Worm (Caenorhabditis elegans) whole organism, L4 larva: ENCODE measurements around the gene T05A10.6.
A peak's percentile ranks its signal among the peaks of the same experiment; 100 is the strongest.

Experiments used
- F44E2.7 ChIP-seq: fragments of 200-800 bp; sonication (Bioruptor generic); IDR thresholded peaks from 2 replicates; pipeline ENCODE4 v2.1.2; 2022; ENCODE audit warnings: missing genetic modification characterization, missing compliant biosample characterization
- F49E8.2 ChIP-seq: sonication (generic microtip); optimal IDR thresholded peaks from 2 replicates; lab custom pipeline; 2016; ENCODE audit warnings: missing compliant biosample characterization, mild to moderate bottlenecking, missing genetic modification characterization, borderline replicate concordance
- T20F7.1 ChIP-seq: fragments of 200-800 bp; sonication (Bioruptor generic); optimal IDR thresholded peaks from 2 replicates; lab custom pipeline; 2018; ENCODE audit warnings: mild to moderate bottlenecking, missing genetic modification characterization, missing compliant biosample characterization
- Y105C5A.15 ChIP-seq: fragments of 200-800 bp; sonication (Bioruptor generic); IDR thresholded peaks from 2 replicates; pipeline ENCODE4 v1.3.6; 2022; ENCODE audit warnings: missing genetic modification characterization, missing compliant biosample characterization
- Y48G9A.11 ChIP-seq: fragments of 200-800 bp; sonication (Bioruptor generic); IDR thresholded peaks from 2 replicates; pipeline ENCODE4 v1.3.6; 2022; ENCODE audit warnings: missing genetic modification reagents, missing genetic modification characterization, missing compliant biosample characterization
- Y5F2A.4 ChIP-seq: fragments of 200-800 bp; sonication (Bioruptor generic); optimal IDR thresholded peaks from 2 replicates; lab custom pipeline; 2018; ENCODE audit warnings: mild to moderate bottlenecking, missing genetic modification characterization, missing compliant biosample characterization
- Y75B8A.6 ChIP-seq: fragments of 200-800 bp; sonication (Bioruptor generic); IDR thresholded peaks from 2 replicates; pipeline ENCODE4 v1.3.6; 2022; ENCODE audit warnings: missing genetic modification reagents, missing genetic modification characterization, missing compliant biosample characterization
- ama-1 ChIP-seq: fragments of 150-350 bp; optimal IDR thresholded peaks from 2 replicates; lab custom pipeline; 2014; ENCODE audit warnings: inconsistent platforms, mixed read lengths
- cey-2 ChIP-seq: sonication (generic microtip); optimal IDR thresholded peaks from 3 replicates; lab custom pipeline; 2017; ENCODE audit warnings: missing genetic modification characterization, mild to moderate bottlenecking, missing compliant biosample characterization, antibody characterized with exemption, borderline replicate concordance; ENCODE audit not compliant: insufficient read depth
- ctbp-1 ChIP-seq: fragments of 200-800 bp; sonication (Bioruptor generic); IDR thresholded peaks from 2 replicates; pipeline ENCODE4 v1.3.6; 2022; ENCODE audit warnings: missing genetic modification reagents, missing genetic modification characterization, missing compliant biosample characterization
- daf-12 ChIP-seq: fragments of 150-350 bp; optimal IDR thresholded peaks from 2 replicates; lab custom pipeline; 2014; ENCODE audit warnings: missing biosample characterization, missing genetic modification reagents, missing genetic modification characterization
- daf-16 ChIP-seq, 3 experiments: sonication (generic microtip); optimal IDR thresholded peaks; 2 replicates each; lab custom pipeline; 2016 to 2017; ENCODE audit warnings: missing genetic modification characterization in 3 of 3, missing genetic modification reagents in 3 of 3, mild to moderate bottlenecking in 2 of 3, missing compliant biosample characterization in 2 of 3, missing biosample characterization in 1 of 3, moderate library complexity in 1 of 3
- daf-19 ChIP-seq: fragments of 200-800 bp; sonication (Bioruptor generic); conservative IDR thresholded peaks from 2 replicates; pipeline ENCODE4 v1.3.6; 2022; ENCODE audit warnings: missing genetic modification characterization, missing compliant biosample characterization
- daf-8 ChIP-seq: fragments of 200-800 bp; sonication (Bioruptor generic); IDR thresholded peaks from 2 replicates; pipeline ENCODE4 v1.3.6; 2022; ENCODE audit warnings: missing genetic modification characterization, missing compliant biosample characterization
- dmd-6 ChIP-seq: fragments of 200-800 bp; sonication (Bioruptor generic); IDR thresholded peaks from 2 replicates; pipeline ENCODE4 v1.3.6; 2022; ENCODE audit warnings: missing genetic modification reagents, missing genetic modification characterization, missing compliant biosample characterization
- dmd-9 ChIP-seq: fragments of 200-800 bp; sonication (Bioruptor generic); IDR thresholded peaks from 2 replicates; pipeline ENCODE4 v1.3.6; 2022; ENCODE audit warnings: missing genetic modification reagents, missing genetic modification characterization, missing compliant biosample characterization
- dpl-1 ChIP-seq: fragments of 150-350 bp; optimal IDR thresholded peaks from 2 replicates; lab custom pipeline; 2014; ENCODE audit warnings: missing biosample characterization, missing genetic modification reagents, missing genetic modification characterization
- duxl-1 ChIP-seq: sonication (generic microtip); optimal IDR thresholded peaks from 2 replicates; lab custom pipeline; 2016; ENCODE audit warnings: mild to moderate bottlenecking, missing genetic modification characterization, moderate library complexity, missing compliant biosample characterization; ENCODE audit not compliant: poor library complexity
- dve-1 ChIP-seq: sonication (generic microtip); optimal IDR thresholded peaks from 2 replicates; lab custom pipeline; 2017; ENCODE audit warnings: antibody characterized with exemption, mild to moderate bottlenecking, missing genetic modification characterization, missing compliant biosample characterization; ENCODE audit not compliant: insufficient read depth
- egl-43 ChIP-seq: fragments of 200-800 bp; sonication (Bioruptor generic); IDR thresholded peaks from 2 replicates; pipeline ENCODE4 v1.3.6; 2022; ENCODE audit warnings: missing genetic modification reagents, missing genetic modification characterization, missing compliant biosample characterization
- fkh-10 ChIP-seq: fragments of 150-350 bp; optimal IDR thresholded peaks from 2 replicates; lab custom pipeline; 2014; ENCODE audit warnings: missing biosample characterization, missing genetic modification reagents, missing genetic modification characterization
- hlh-30 ChIP-seq: sonication (generic microtip); optimal IDR thresholded peaks from 2 replicates; lab custom pipeline; 2017; ENCODE audit warnings: antibody characterized with exemption, mild to moderate bottlenecking, missing genetic modification characterization, missing compliant biosample characterization; ENCODE audit not compliant: insufficient read depth
- hmg-1.1 ChIP-seq: fragments of 200-800 bp; sonication (Bioruptor generic); IDR thresholded peaks from 2 replicates; pipeline ENCODE4 v1.3.6; 2022; ENCODE audit warnings: missing genetic modification reagents, missing genetic modification characterization, missing compliant biosample characterization
- jun-1 ChIP-seq: fragments of 150-350 bp; optimal IDR thresholded peaks from 2 replicates; lab custom pipeline; 2014; ENCODE audit warnings: missing biosample characterization, missing genetic modification reagents, missing genetic modification characterization
- lin-1 ChIP-seq: fragments of 200-800 bp; sonication (Bioruptor generic); IDR thresholded peaks from 2 replicates; pipeline ENCODE4 v1.3.6; 2022; ENCODE audit warnings: missing genetic modification reagents, missing genetic modification characterization, missing compliant biosample characterization
- lin-29 ChIP-seq: fragments of 200-800 bp; sonication (Bioruptor generic); IDR thresholded peaks from 2 replicates; pipeline ENCODE4 v1.3.6; 2022; ENCODE audit warnings: missing genetic modification reagents, missing genetic modification characterization, missing compliant biosample characterization
- lin-39 ChIP-seq: fragments of 150-350 bp; optimal IDR thresholded peaks from 2 replicates; lab custom pipeline; 2014; ENCODE audit warnings: missing biosample characterization, missing genetic modification reagents, missing genetic modification characterization
- lir-3 ChIP-seq: sonication (generic microtip); optimal IDR thresholded peaks from 2 replicates; lab custom pipeline; 2016; ENCODE audit warnings: mild to moderate bottlenecking, missing genetic modification characterization, missing compliant biosample characterization
- lsy-2 ChIP-seq, 2 experiments: fragments of 150-350 bp in 1 of 2; sonication (generic microtip) in 1 of 2; optimal IDR thresholded peaks; 2 replicates each; lab custom pipeline; 2014 to 2017; ENCODE audit warnings: missing biosample characterization in 2 of 2, missing genetic modification characterization in 2 of 2
- madf-5 ChIP-seq, 2 experiments: fragments of 200-800 bp; sonication (Bioruptor generic); IDR thresholded peaks; 2 replicates each; pipeline ENCODE4 v1.3.6; 2022; ENCODE audit warnings: missing compliant biosample characterization in 2 of 2, missing genetic modification characterization in 2 of 2
- madf-9 ChIP-seq: fragments of 200-800 bp; sonication (Bioruptor generic); conservative IDR thresholded peaks from 2 replicates; pipeline ENCODE4 v1.3.6; 2022; ENCODE audit warnings: missing genetic modification reagents, missing genetic modification characterization, missing compliant biosample characterization
- mdl-1 ChIP-seq, 2 experiments: fragments of 150-350 bp in 1 of 2; sonication (generic microtip) in 1 of 2; optimal IDR thresholded peaks; 2 replicates each; lab custom pipeline; 2014 to 2017; ENCODE audit warnings: missing biosample characterization in 2 of 2, missing genetic modification characterization in 2 of 2
- mep-1 ChIP-seq: fragments of 150-350 bp; sonication (generic microtip); optimal IDR thresholded peaks from 3 replicates; lab custom pipeline; 2014; ENCODE audit warnings: missing biosample characterization, missing genetic modification characterization
- mxl-2 ChIP-seq: fragments of 200-800 bp; sonication (Bioruptor generic); conservative IDR thresholded peaks from 2 replicates; pipeline ENCODE4 v1.3.6; 2022; ENCODE audit warnings: missing genetic modification reagents, missing genetic modification characterization, missing compliant biosample characterization
- mxl-3 ChIP-seq: fragments of 200-800 bp; sonication (Bioruptor generic); optimal IDR thresholded peaks from 2 replicates; lab custom pipeline; 2018; ENCODE audit warnings: mild to moderate bottlenecking, missing genetic modification characterization, missing compliant biosample characterization
- nhr-11 ChIP-seq: fragments of 150-350 bp; optimal IDR thresholded peaks from 2 replicates; lab custom pipeline; 2014; ENCODE audit warnings: missing biosample characterization, missing genetic modification characterization
- nhr-237 ChIP-seq: sonication (generic microtip); optimal IDR thresholded peaks from 2 replicates; lab custom pipeline; 2017; ENCODE audit warnings: missing biosample characterization, missing genetic modification characterization
- nhr-25 ChIP-seq: sonication (generic microtip); optimal IDR thresholded peaks from 2 replicates; lab custom pipeline; 2017; ENCODE audit warnings: missing genetic modification characterization, mild to moderate bottlenecking, missing compliant biosample characterization, antibody characterized with exemption, moderate library complexity, borderline replicate concordance; ENCODE audit not compliant: insufficient read depth
- nhr-28 ChIP-seq: fragments of 150-350 bp; optimal IDR thresholded peaks from 2 replicates; lab custom pipeline; 2014; ENCODE audit warnings: missing biosample characterization, missing genetic modification characterization
- nhr-42 ChIP-seq: fragments of 200-800 bp; sonication (Bioruptor generic); IDR thresholded peaks from 2 replicates; pipeline ENCODE4 v1.3.6; 2022; ENCODE audit warnings: missing genetic modification characterization, missing compliant biosample characterization
- php-3 ChIP-seq: fragments of 200-800 bp; sonication (Bioruptor generic); IDR thresholded peaks from 2 replicates; pipeline ENCODE4 v1.3.6; 2022; ENCODE audit warnings: missing genetic modification reagents, missing genetic modification characterization, missing compliant biosample characterization
- pqm-1 ChIP-seq: sonication (generic microtip); optimal IDR thresholded peaks from 2 replicates; lab custom pipeline; 2017; ENCODE audit warnings: missing biosample characterization, missing genetic modification characterization
- rbr-2 ChIP-seq: sonication (generic microtip); optimal IDR thresholded peaks from 2 replicates; lab custom pipeline; 2016; ENCODE audit warnings: missing genotype, missing genetic modification characterization, missing compliant biosample characterization
- snpc-1.2 ChIP-seq: fragments of 200-800 bp; sonication (Bioruptor generic); IDR thresholded peaks from 2 replicates; pipeline ENCODE4 v1.3.6; 2022; ENCODE audit warnings: missing genetic modification reagents, missing genetic modification characterization, missing compliant biosample characterization
- tra-1 ChIP-seq: fragments of 200-800 bp; sonication (Bioruptor generic); IDR thresholded peaks from 2 replicates; pipeline ENCODE4 v1.3.6; 2022; ENCODE audit warnings: missing genetic modification reagents, missing genetic modification characterization, missing compliant biosample characterization
- unc-130 ChIP-seq: sonication (generic microtip); optimal IDR thresholded peaks from 2 replicates; lab custom pipeline; 2016; ENCODE audit warnings: missing genetic modification reagents, missing genetic modification characterization, missing compliant biosample characterization
- unc-39 ChIP-seq: sonication (generic microtip); optimal IDR thresholded peaks from 2 replicates; lab custom pipeline; 2017; ENCODE audit warnings: missing biosample characterization, missing genetic modification characterization
- zfp-2 ChIP-seq: sonication (generic microtip); optimal IDR thresholded peaks from 2 replicates; lab custom pipeline; 2016; ENCODE audit warnings: mild to moderate bottlenecking, missing genetic modification characterization, missing compliant biosample characterization
- zfp-3 ChIP-seq: fragments of 200-800 bp; sonication (Bioruptor generic); conservative IDR thresholded peaks from 2 replicates; pipeline ENCODE4 v1.3.6; 2022; ENCODE audit warnings: missing genetic modification reagents, missing genetic modification characterization, missing compliant biosample characterization
- ztf-7 ChIP-seq: fragments of 150-350 bp; optimal IDR thresholded peaks from 2 replicates; lab custom pipeline; 2014; ENCODE audit warnings: missing biosample characterization, missing genetic modification characterization

T05A10.6 gene

ce11 chrX:10772165-10772584, 22.4 kb downstream of the T05A10.6 start (continued):
- TF ChIP-seq cey-2 (no peak), mxl-2 (no peak), ctbp-1 (GFP tag; lab: Robert Waterston, UW) (0 out of 2 replicates have a peak, but pooled peaks have one; percentile 9), zfp-2 (tag; lab: Kevin White, UChicago) (no peak), T20F7.1 (GFP tag; lab: Kevin White, UChicago) (peak; percentile 31), dpl-1 (GFP tag; lab: Kevin White, UChicago) (no peak), Y105C5A.15 (GFP tag; lab: Robert Waterston, UW) (no peak), rbr-2 (tag; lab: Kevin White, UChicago) (peak; percentile 13), fkh-10 (GFP tag; lab: Kevin White, UChicago) (no peak), daf-16 (GFP tag; optimal IDR thresholded peaks at IDR 0.05; lab: Kevin White, UChicago) (peak; percentile 26 to 47), daf-16 (tag; optimal IDR thresholded peaks at IDR 0.05; lab: Kevin White, UChicago) (peak; percentile 88), lir-3 (no peak), Y48G9A.11 (GFP tag; lab: Robert Waterston, UW) (no peak), dve-1 (tag; lab: Kevin White, UChicago) (peak; percentile 94), ama-1 (lab: Kevin White, UChicago) (peak; percentile 12), F49E8.2 (tag; lab: Kevin White, UChicago) (no peak), hlh-30 (tag; lab: Kevin White, UChicago) (peak; percentile 90), jun-1 (tag; lab: Kevin White, UChicago) (no peak), dmd-6 (GFP tag; lab: Robert Waterston, UW) (peak; percentile 90), lin-29 (GFP tag; lab: Robert Waterston, UW) (no peak), nhr-237 (no peak), php-3 (GFP tag; lab: Robert Waterston, UW) (peak; percentile 53), pqm-1 (tag; lab: Kevin White, UChicago) (peak; percentile 94), zfp-3 (GFP tag; lab: Robert Waterston, UW) (no peak), unc-130 (GFP tag; lab: Kevin White, UChicago) (no peak), F44E2.7 (no peak), snpc-1.2 (GFP tag; lab: Robert Waterston, UW) (no peak), unc-39 (tag; lab: Kevin White, UChicago) (no peak), nhr-25 (tag; lab: Kevin White, UChicago) (peak; percentile 57), lsy-2 (tag; optimal IDR thresholded peaks at IDR 0.05; lab: Kevin White, UChicago) (peak; percentile 68 to 70), lin-39 (tag; lab: Kevin White, UChicago) (no peak), egl-43 (GFP tag; lab: Robert Waterston, UW) (no peak), nhr-42 (GFP tag; lab: Robert Waterston, UW) (no peak), madf-5 (GFP tag; IDR thresholded peaks at IDR 0.05; lab: Robert Waterston, UW) (no peak), daf-12 (tag; lab: Kevin White, UChicago) (no peak), mdl-1 (tag; optimal IDR thresholded peaks at IDR 0.05; lab: Kevin White, UChicago) (peak in 1 of 2 experiments; percentile 69), hmg-1.1 (GFP tag; lab: Robert Waterston, UW) (peak; percentile 39; the same call in 1 of the 2 replicates), Y75B8A.6 (GFP tag; lab: Robert Waterston, UW) (0 out of 2 replicates have a peak, but pooled peaks have one; percentile 6), dmd-9 (GFP tag; lab: Robert Waterston, UW) (no peak), madf-9 (no peak), Y5F2A.4 (GFP tag; lab: Kevin White, UChicago) (no peak), daf-8 (GFP tag; lab: Robert Waterston, UW) (no peak), nhr-11 (tag; lab: Kevin White, UChicago) (peak; percentile 74), nhr-28 (peak; percentile 92), lin-1 (peak; percentile 60; the same call in 1 of the 2 replicates), mxl-3 (GFP tag; lab: Kevin White, UChicago) (peak; percentile 71), tra-1 (GFP tag; lab: Robert Waterston, UW) (peak; percentile 78; the same call in 1 of the 2 replicates), mep-1 (tag; lab: Kevin White, UChicago) (peak; percentile 68), daf-19 (GFP tag; lab: Robert Waterston, UW) (no peak), duxl-1 (no peak), ztf-7 (tag; lab: Kevin White, UChicago) (no peak)
